Fruit fly (Drosophila melanogaster) whole organism, embryonic: Measurements from ENCODE around the gene CG31176.

Experiments used
- Bgb ChIP-seq: fragments of 200-800 bp; sonication (Bioruptor generic); IDR thresholded peaks from 2 replicates; pipeline ENCODE4 v1.3.6; 2022; ENCODE audit warnings: missing biosample characterization, missing genetic modification characterization; ENCODE audit not compliant: partially characterized antibody
- CG10267 ChIP-seq: fragments of 200-800 bp; sonication (Bioruptor generic); optimal IDR thresholded peaks from 2 replicates; lab custom pipeline; 2018; ENCODE audit warnings: missing biosample characterization, mild to moderate bottlenecking, missing genetic modification characterization, moderate library complexity
- CG10959 ChIP-seq: fragments of 200-800 bp; sonication (Bioruptor generic); IDR thresholded peaks from 2 replicates; pipeline ENCODE4 v1.3.6; 2022; ENCODE audit warnings: missing biosample characterization, missing genetic modification characterization
- CG11456 ChIP-seq: fragments of 200-800 bp; sonication (Bioruptor generic); IDR thresholded peaks from 3 replicates; pipeline ENCODE4 v1.3.6; 2022; ENCODE audit warnings: missing biosample characterization, missing genetic modification characterization
- CG11504 ChIP-seq: fragments of 200-800 bp; sonication (Bioruptor generic); optimal IDR thresholded peaks from 3 replicates; lab custom pipeline; 2019; ENCODE audit warnings: missing biosample characterization, mild to moderate bottlenecking, missing genetic modification characterization, moderate library complexity
- CG12391 ChIP-seq: fragments of 200-800 bp; sonication (Bioruptor generic); optimal IDR thresholded peaks from 3 replicates; lab custom pipeline; 2018; ENCODE audit warnings: missing biosample characterization, mild to moderate bottlenecking, missing genetic modification characterization, moderate library complexity
- CG15073 ChIP-seq: fragments of 200-800 bp; sonication (Bioruptor generic); optimal IDR thresholded peaks from 2 replicates; lab custom pipeline; 2016; ENCODE audit warnings: missing biosample characterization, missing genetic modification characterization
- CG1602 ChIP-seq: fragments of 200-800 bp; sonication (Bioruptor generic); optimal IDR thresholded peaks from 3 replicates; lab custom pipeline; 2016; ENCODE audit warnings: missing biosample characterization, missing genetic modification characterization
- CG17361 ChIP-seq: fragments of 200-800 bp; sonication (Bioruptor generic); IDR thresholded peaks from 3 replicates; pipeline ENCODE4 v1.3.6; 2022; ENCODE audit warnings: missing biosample characterization, missing genetic modification characterization
- CG17568 ChIP-seq: fragments of 200-800 bp; sonication (Bioruptor generic); optimal IDR thresholded peaks from 2 replicates; lab custom pipeline; 2018; ENCODE audit warnings: missing biosample characterization, mild to moderate bottlenecking, missing genetic modification characterization, moderate library complexity
- CG18262 ChIP-seq: fragments of 200-800 bp; optimal IDR thresholded peaks from 3 replicates; lab custom pipeline; 2019; ENCODE audit warnings: missing biosample characterization, mild to moderate bottlenecking, missing genetic modification characterization, moderate library complexity
- CG32772 ChIP-seq: fragments of 200-800 bp; sonication (Bioruptor generic); IDR thresholded peaks from 2 replicates; pipeline ENCODE4 v1.3.6; 2022; ENCODE audit warnings: missing biosample characterization, missing genetic modification characterization
- CG6175 ChIP-seq: fragments of 200-800 bp; sonication (Bioruptor generic); IDR thresholded peaks from 3 replicates; pipeline ENCODE4 v1.3.6; 2022; ENCODE audit warnings: missing biosample characterization, missing genetic modification characterization
- CG6683 ChIP-seq: fragments of 200-800 bp; sonication (Bioruptor generic); optimal IDR thresholded peaks from 2 replicates; lab custom pipeline; 2017; ENCODE audit warnings: missing biosample characterization, mild to moderate bottlenecking, missing genetic modification characterization, missing genetic modification reagents
- CG7357 ChIP-seq: fragments of 200-800 bp; sonication (Bioruptor generic); IDR thresholded peaks from 3 replicates; pipeline ENCODE4 v1.3.6; 2022; ENCODE audit warnings: missing biosample characterization, missing genetic modification characterization
- CG7839 ChIP-seq: fragments of 200-800 bp; sonication (Bioruptor generic); optimal IDR thresholded peaks from 3 replicates; lab custom pipeline; 2018; ENCODE audit warnings: missing biosample characterization, mild to moderate bottlenecking, missing genetic modification characterization, moderate library complexity
- CG9932 ChIP-seq: fragments of 200-800 bp; sonication (Bioruptor generic); IDR thresholded peaks from 2 replicates; pipeline ENCODE4 v1.3.6; 2022; ENCODE audit warnings: missing biosample characterization, missing genetic modification characterization
- CHES-1-like ChIP-seq: fragments of 200-800 bp; sonication (Bioruptor generic); optimal IDR thresholded peaks from 2 replicates; lab custom pipeline; 2016; ENCODE audit warnings: missing biosample characterization, missing genetic modification characterization
- CkIIα-i1 ChIP-seq: fragments of 200-800 bp; sonication (Bioruptor generic); IDR thresholded peaks from 2 replicates; pipeline ENCODE4 v1.3.6; 2022; ENCODE audit warnings: missing biosample characterization, missing genetic modification characterization
- CrebB ChIP-seq: fragments of 200-800 bp; sonication (Bioruptor generic); optimal IDR thresholded peaks from 3 replicates; lab custom pipeline; 2018; ENCODE audit warnings: missing biosample characterization, mild to moderate bottlenecking, missing genetic modification characterization
- Drgx ChIP-seq: fragments of 200-800 bp; sonication (Bioruptor generic); IDR thresholded peaks from 2 replicates; pipeline ENCODE4 v1.3.6; 2022; ENCODE audit warnings: missing biosample characterization, missing genetic modification characterization
- HLH3B ChIP-seq: fragments of 200-800 bp; sonication (Bioruptor generic); IDR thresholded peaks from 2 replicates; pipeline ENCODE4 v1.3.6; 2022; ENCODE audit warnings: missing biosample characterization, missing genetic modification characterization
- MESR4 ChIP-seq: fragments of 200-800 bp; sonication (Bioruptor generic); optimal IDR thresholded peaks from 2 replicates; lab custom pipeline; 2018; ENCODE audit warnings: missing biosample characterization, mild to moderate bottlenecking, missing genetic modification characterization, moderate library complexity
- Neu2 ChIP-seq: fragments of 200-800 bp; sonication (Bioruptor generic); optimal IDR thresholded peaks from 3 replicates; lab custom pipeline; 2016; ENCODE audit warnings: missing biosample characterization, missing genetic modification characterization, borderline replicate concordance
- Ptx1 ChIP-seq: fragments of 200-800 bp; sonication (Bioruptor generic); IDR thresholded peaks from 2 replicates; pipeline ENCODE4 v1.3.6; 2022; ENCODE audit warnings: missing biosample characterization, missing genetic modification characterization
- Sox102F ChIP-seq: fragments of 200-800 bp; sonication (Bioruptor generic); optimal IDR thresholded peaks from 2 replicates; lab custom pipeline; 2018; ENCODE audit warnings: missing biosample characterization, mild to moderate bottlenecking, missing genetic modification characterization, moderate library complexity
- az2 ChIP-seq: fragments of 200-800 bp; sonication (Bioruptor generic); optimal IDR thresholded peaks from 3 replicates; lab custom pipeline; 2016; ENCODE audit warnings: missing biosample characterization, missing genetic modification characterization
- cato ChIP-seq: fragments of 200-800 bp; sonication (Bioruptor generic); optimal IDR thresholded peaks from 2 replicates; lab custom pipeline; 2016; ENCODE audit warnings: missing biosample characterization, missing genetic modification characterization, borderline replicate concordance
- dmrt99B ChIP-seq: fragments of 200-800 bp; sonication (Bioruptor generic); optimal IDR thresholded peaks from 2 replicates; lab custom pipeline; 2018; ENCODE audit warnings: missing biosample characterization, mild to moderate bottlenecking, missing genetic modification characterization, moderate library complexity
- gce ChIP-seq: fragments of 200-800 bp; sonication (Bioruptor generic); IDR thresholded peaks from 3 replicates; pipeline ENCODE4 v1.3.6; 2022; ENCODE audit warnings: missing biosample characterization, missing genetic modification characterization
- gem ChIP-seq: fragments of 200-800 bp; sonication (Bioruptor generic); optimal IDR thresholded peaks from 2 replicates; lab custom pipeline; 2019; ENCODE audit warnings: missing biosample characterization, mild to moderate bottlenecking, missing genetic modification characterization, moderate library complexity
- ham ChIP-seq: fragments of 200-800 bp; sonication (Bioruptor generic); IDR thresholded peaks from 2 replicates; pipeline ENCODE4 v1.3.6; 2022; ENCODE audit warnings: missing biosample characterization, missing genetic modification characterization
- hbn ChIP-seq: fragments of 200-800 bp; sonication (Bioruptor generic); IDR thresholded peaks from 2 replicates; pipeline ENCODE4 v1.3.6; 2022; ENCODE audit warnings: missing biosample characterization, missing genetic modification characterization; ENCODE audit not compliant: partially characterized antibody
- hkb ChIP-seq, 2 experiments: fragments of 200-800 bp in 1 of 2; fragments of >200 bp in 1 of 2; sonication (Bioruptor generic) in 1 of 2; IDR thresholded peaks in 1 of 2; optimal IDR thresholded peaks in 1 of 2; 2 replicates each; pipeline versions ENCODE4 v1.3.6 to Lab custom; 2017 to 2022; ENCODE audit warnings: missing biosample characterization in 1 of 2, missing genetic modification characterization in 1 of 2
- lmd ChIP-seq: fragments of 200-800 bp; sonication (Bioruptor generic); IDR thresholded peaks from 2 replicates; pipeline ENCODE4 v1.3.6; 2022; ENCODE audit warnings: missing biosample characterization, missing genetic modification characterization
- nmo ChIP-seq: fragments of 200-800 bp; sonication (Bioruptor generic); optimal IDR thresholded peaks from 2 replicates; lab custom pipeline; 2018; ENCODE audit warnings: missing biosample characterization, mild to moderate bottlenecking, missing genetic modification characterization, moderate library complexity
- odd ChIP-seq: fragments of 200-800 bp; sonication (Bioruptor generic); optimal IDR thresholded peaks from 2 replicates; lab custom pipeline; 2017; ENCODE audit warnings: missing biosample characterization, mild to moderate bottlenecking, missing genetic modification characterization
- pan ChIP-seq, 4 experiments: fragments of >200 bp in 3 of 4; fragments of 200-800 bp in 1 of 4; sonication (Bioruptor generic) in 1 of 4; optimal IDR thresholded peaks in 3 of 4; IDR thresholded peaks in 1 of 4; 2 replicates each; pipeline versions ENCODE4 v1.3.6 to Lab custom; 2017 to 2022; ENCODE audit warnings: missing biosample characterization in 2 of 4, missing genetic modification characterization in 2 of 4, mixed read lengths in 1 of 4
- phol ChIP-seq: fragments of 200-800 bp; sonication (Bioruptor generic); optimal IDR thresholded peaks from 3 replicates; lab custom pipeline; 2018; ENCODE audit warnings: missing biosample characterization, mild to moderate bottlenecking, missing genetic modification characterization, moderate library complexity
- prd ChIP-seq, 3 experiments: fragments of >200 bp in 2 of 3; fragments of 200-800 bp in 1 of 3; sonication (Bioruptor generic) in 1 of 3; optimal IDR thresholded peaks in 2 of 3; IDR thresholded peaks in 1 of 3; 2 replicates in 2 of 3; 3 replicates in 1 of 3; pipeline versions ENCODE4 v1.3.6 to Lab custom; 2017 to 2022; ENCODE audit warnings: missing biosample characterization in 1 of 3, missing genetic modification characterization in 1 of 3
- row ChIP-seq: fragments of 200-800 bp; sonication (Bioruptor generic); IDR thresholded peaks from 3 replicates; pipeline ENCODE4 v1.3.6; 2022; ENCODE audit warnings: missing biosample characterization, missing genetic modification characterization
- schlank ChIP-seq: fragments of 200-800 bp; sonication (Bioruptor generic); optimal IDR thresholded peaks from 2 replicates; lab custom pipeline; 2018; ENCODE audit warnings: missing biosample characterization, mild to moderate bottlenecking, missing genetic modification characterization
- sens ChIP-seq: fragments of 200-800 bp; sonication (Bioruptor generic); peaks from one replicate; lab custom pipeline; 2016; ENCODE audit warnings: missing biosample characterization, missing genetic modification characterization
- sens-2 ChIP-seq: fragments of 200-800 bp; sonication (Bioruptor generic); IDR thresholded peaks from 2 replicates; pipeline ENCODE4 v1.3.6; 2022; ENCODE audit warnings: missing biosample characterization, missing genetic modification characterization
- unpg ChIP-seq: fragments of 200-800 bp; sonication (Bioruptor generic); optimal IDR thresholded peaks from 3 replicates; lab custom pipeline; 2018; ENCODE audit warnings: missing biosample characterization, mild to moderate bottlenecking, missing genetic modification characterization, moderate library complexity
- wor ChIP-seq: fragments of 200-800 bp; sonication (Bioruptor generic); IDR thresholded peaks from 2 replicates; pipeline ENCODE4 v1.3.6; 2022; ENCODE audit warnings: missing biosample characterization, missing genetic modification characterization
- z ChIP-seq: fragments of 200-800 bp; sonication (Bioruptor generic); IDR thresholded peaks from 3 replicates; pipeline ENCODE4 v1.3.6; 2022; ENCODE audit warnings: missing biosample characterization, missing genetic modification characterization

Gene CG31176

dm6 chr3R:21732901-21733300, 13.4 kb upstream of the CG31176 start (continued):
- TF ChIP-seq CG18262 (tag; lab: Kevin White, UChicago) (peak; percentile 10), Drgx (peak; percentile 85), CG17361 (GFP tag; lab: Robert Waterston, UW) (0 out of 3 replicates have a peak, but pooled peaks have one; percentile 12), lmd (GFP tag; lab: Robert Waterston, UW) (0 out of 2 replicates have a peak, but pooled peaks have one; percentile 7), nmo (peak; percentile 19), az2 (GFP tag; lab: Kevin White, UChicago) (peak; percentile 17), CG12391 (tag; lab: Kevin White, UChicago) (peak; percentile 1), CG11456 (GFP tag; lab: Robert Waterston, UW) (0 out of 3 replicates have a peak, but pooled peaks have one; percentile 15), Sox102F (GFP tag; lab: Kevin White, UChicago) (peak; percentile 35), CG1602 (GFP tag; lab: Kevin White, UChicago) (no peak), CHES-1-like (GFP tag; lab: Kevin White, UChicago) (no peak), unpg (peak; percentile 2), CG6683 (GFP tag; lab: Kevin White, UChicago) (no peak), hkb (optimal IDR thresholded peaks at IDR 0.05; lab: Kevin White, UChicago) (no peak), hkb (GFP tag; IDR thresholded peaks at IDR 0.05; lab: Robert Waterston, UW) (0 out of 2 replicates have a peak, but pooled peaks have one; percentile 16), CG7839 (tag; lab: Kevin White, UChicago) (peak; percentile 24), prd (optimal IDR thresholded peaks at IDR 0.05; lab: Kevin White, UChicago) (no peak), prd (GFP tag; IDR thresholded peaks at IDR 0.05; lab: Robert Waterston, UW) (peak; percentile 63; the same call in 2 of the 3 replicates)

- TF ChIP-seq CG17568 (GFP tag; lab: Kevin White, UChicago) (no peak), gce (GFP tag; lab: Robert Waterston, UW) (no peak), MESR4 (GFP tag; lab: Kevin White, UChicago) (no peak), Neu2 (GFP tag; lab: Kevin White, UChicago) (no peak), row (0 out of 3 replicates have a peak, but pooled peaks have one; percentile 28), CG32772 (GFP tag; lab: Robert Waterston, UW) (0 out of 2 replicates have a peak, but pooled peaks have one; percentile 5), CG11504 (tag; lab: Kevin White, UChicago) (peak; percentile 37), CG15073 (no peak), CG10267 (no peak), dmrt99B (peak; percentile 16), CG7357 (no peak), Ptx1 (GFP tag; lab: Robert Waterston, UW) (peak; percentile 38; the same call in 1 of the 2 replicates), Bgb (no peak), sens (GFP tag; lab: Kevin White, UChicago) (peak; percentile 25), phol (tag; lab: Kevin White, UChicago) (peak; percentile 17), CG17361 (GFP tag; lab: Robert Waterston, UW) (no peak), ham (no peak), cato (GFP tag; lab: Kevin White, UChicago) (no peak), wor (GFP tag; lab: Robert Waterston, UW) (0 out of 2 replicates have a peak, but pooled peaks have one; percentile 15), hbn (GFP tag; lab: Robert Waterston, UW) (no peak), pan (optimal IDR thresholded peaks at IDR 0.05; lab: Kevin White, UChicago) (no peak), pan (GFP tag; optimal IDR thresholded peaks at IDR 0.05 in 1 of 2, IDR thresholded peaks at IDR 0.05 in 1 of 2) (peak in 1 of 2 experiments; percentile 46), CG9932 (GFP tag; lab: Robert Waterston, UW) (no peak), sens-2 (GFP tag; lab: Robert Waterston, UW) (no peak), Drgx (peak; percentile 52), CG6175 (GFP tag; lab: Robert Waterston, UW) (no peak), CrebB (tag; lab: Kevin White, UChicago) (no peak), gem (peak; percentile 20), z (no peak), CG10959 (GFP tag; lab: Robert Waterston, UW) (no peak), nmo (peak; percentile 5), HLH3B (GFP tag; lab: Robert Waterston, UW) (0 out of 2 replicates have a peak, but pooled peaks have one; percentile 3), CkIIα-i1 (no peak), odd (GFP tag; lab: Kevin White, UChicago) (no peak), schlank (tag; lab: Kevin White, UChicago) (no peak)
These were observed 12.2 kb upstream of the CG31176 start for dm6 chr3R:21731682-21732081.
